Fruit fly (Drosophila melanogaster) whole organism, pupa: ENCODE results near the gene CG16903.
A peak's percentile ranks its signal among the peaks of the same experiment; 100 is the strongest.

Source experiments
- CG13204 ChIP-seq: fragments of 200-800 bp; sonication (Bioruptor generic); optimal IDR thresholded peaks from 2 replicates; lab custom pipeline; 2018; ENCODE audit warnings: missing biosample characterization, mild to moderate bottlenecking, missing genetic modification characterization, moderate library complexity
- CG14655 ChIP-seq: fragments of 200-800 bp; sonication (Bioruptor generic); optimal IDR thresholded peaks from 3 replicates; lab custom pipeline; 2017; ENCODE audit warnings: mild to moderate bottlenecking, missing biosample characterization, missing genetic modification reagents, missing genetic modification characterization
- CG17806 ChIP-seq: fragments of 200-800 bp; sonication (Bioruptor generic); optimal IDR thresholded peaks from 2 replicates; lab custom pipeline; 2018; ENCODE audit warnings: missing biosample characterization, mild to moderate bottlenecking, missing genetic modification characterization, moderate library complexity
- CG4496 ChIP-seq: fragments of 200-800 bp; sonication (Bioruptor generic); IDR thresholded peaks from 3 replicates; pipeline ENCODE4 v1.3.6; 2022; ENCODE audit warnings: missing biosample characterization, missing genetic modification characterization
- CG8159 ChIP-seq: fragments of 200-800 bp; sonication (Bioruptor generic); optimal IDR thresholded peaks from 3 replicates; lab custom pipeline; 2018; ENCODE audit warnings: missing biosample characterization, mild to moderate bottlenecking, missing genetic modification characterization, moderate library complexity
- CG8301 ChIP-seq: fragments of 200-800 bp; sonication (Bioruptor generic); optimal IDR thresholded peaks from 2 replicates; lab custom pipeline; 2018; ENCODE audit warnings: missing biosample characterization, mild to moderate bottlenecking, missing genetic modification characterization
- D1 ChIP-seq: fragments of 200-800 bp; sonication (Bioruptor generic); optimal IDR thresholded peaks from 2 replicates; lab custom pipeline; 2018; ENCODE audit warnings: missing biosample characterization, mild to moderate bottlenecking, missing genetic modification characterization, moderate library complexity
- EcR ChIP-seq: fragments of 200-800 bp; sonication (Bioruptor generic); optimal IDR thresholded peaks from 3 replicates; lab custom pipeline; 2019; ENCODE audit warnings: missing biosample characterization, missing genetic modification characterization, mild to moderate bottlenecking, moderate library complexity, missing genetic modification reagents
- Pif1A ChIP-seq: fragments of 200-800 bp; sonication (Bioruptor generic); optimal IDR thresholded peaks from 3 replicates; lab custom pipeline; 2016; ENCODE audit warnings: missing biosample characterization, missing genetic modification characterization
- fd96Ca ChIP-seq: fragments of 200-800 bp; sonication (Bioruptor generic); IDR thresholded peaks from 3 replicates; pipeline ENCODE4 v1.3.6; 2022; ENCODE audit warnings: missing biosample characterization, missing genetic modification characterization
- rn ChIP-seq: fragments of 200-800 bp; sonication (Bioruptor generic); IDR thresholded peaks from 2 replicates; pipeline ENCODE4 v1.3.6; 2022; ENCODE audit warnings: missing biosample characterization, missing genetic modification characterization

dm6 chrX:2121716-2122601 lies 41.8 kb upstream of the CG16903 start:
- TF ChIP-seq Pif1A (GFP tag; lab: Kevin White, UChicago) (peak; percentile 72), CG8301 (tag; lab: Kevin White, UChicago) (no peak), EcR (GFP tag; lab: Kevin White, UChicago) (peak; percentile 40), D1 (tag; lab: Kevin White, UChicago) (no peak), fd96Ca (GFP tag; lab: Robert Waterston, UW) (peak; percentile 51; the same call in 1 of the 3 replicates), CG4496 (peak; percentile 75), rn (GFP tag; lab: Robert Waterston, UW) (0 out of 2 replicates have a peak, but pooled peaks have one; percentile 35), CG13204 (GFP tag; lab: Kevin White, UChicago) (peak; percentile 34), CG14655 (GFP tag; lab: Kevin White, UChicago) (no peak), CG8159 (tag; lab: Kevin White, UChicago) (peak; percentile 71), CG17806 (tag; lab: Kevin White, UChicago) (peak; percentile 58)
